Worm (Caenorhabditis elegans) whole organism, midembryonic: ENCODE data around the gene C36E6.2.
A peak's percentile ranks its signal among the peaks of the same experiment; 100 is the strongest.

ENCODE experiments used
- T22C8.4 ChIP-seq: fragments of 200-800 bp; sonication (Bioruptor generic); IDR thresholded peaks from 2 replicates; pipeline ENCODE4 v1.3.6; 2022; ENCODE audit warnings: missing genetic modification characterization, missing compliant biosample characterization
- cog-1 ChIP-seq: sonication (generic microtip); optimal IDR thresholded peaks from 2 replicates; lab custom pipeline; 2016; ENCODE audit warnings: missing genetic modification characterization, missing compliant biosample characterization
- flt-1 ChIP-seq: fragments of 200-800 bp; sonication (Bioruptor generic); IDR thresholded peaks from 2 replicates; pipeline ENCODE4 v1.3.6; 2022; ENCODE audit warnings: missing genetic modification characterization, missing compliant biosample characterization
- klf-2 ChIP-seq: fragments of 200-800 bp; sonication (Bioruptor generic); conservative IDR thresholded peaks from 2 replicates; pipeline ENCODE4 v1.3.6; 2022; ENCODE audit warnings: missing genetic modification reagents, missing genetic modification characterization, missing compliant biosample characterization
- med-1 ChIP-seq: sonication (generic microtip); optimal IDR thresholded peaks from 2 replicates; lab custom pipeline; 2017; ENCODE audit warnings: missing genetic modification characterization, mild to moderate bottlenecking, missing compliant biosample characterization, antibody characterized with exemption, missing genetic modification reagents; ENCODE audit not compliant: insufficient read depth
- ref-1 ChIP-seq: fragments of 200-800 bp; sonication (Bioruptor generic); conservative IDR thresholded peaks from 2 replicates; pipeline ENCODE4 v1.3.6; 2022; ENCODE audit warnings: missing genetic modification reagents, missing genetic modification characterization, missing compliant biosample characterization
- tab-1 ChIP-seq: fragments of 200-800 bp; sonication (Bioruptor generic); IDR thresholded peaks from 2 replicates; pipeline ENCODE4 v1.3.6; 2022; ENCODE audit warnings: missing genetic modification characterization, missing compliant biosample characterization
- ztf-23 ChIP-seq: fragments of 200-800 bp; sonication (Bioruptor generic); IDR thresholded peaks from 2 replicates; pipeline ENCODE4 v1.3.6; 2022; ENCODE audit warnings: missing genetic modification reagents, missing genetic modification characterization, missing compliant biosample characterization
- ztf-29 ChIP-seq: fragments of 200-800 bp; sonication (Bioruptor generic); IDR thresholded peaks from 2 replicates; pipeline ENCODE4 v1.3.6; 2022; ENCODE audit warnings: missing genetic modification reagents, missing genetic modification characterization, missing compliant biosample characterization

The C36E6.2 gene

DNA sequence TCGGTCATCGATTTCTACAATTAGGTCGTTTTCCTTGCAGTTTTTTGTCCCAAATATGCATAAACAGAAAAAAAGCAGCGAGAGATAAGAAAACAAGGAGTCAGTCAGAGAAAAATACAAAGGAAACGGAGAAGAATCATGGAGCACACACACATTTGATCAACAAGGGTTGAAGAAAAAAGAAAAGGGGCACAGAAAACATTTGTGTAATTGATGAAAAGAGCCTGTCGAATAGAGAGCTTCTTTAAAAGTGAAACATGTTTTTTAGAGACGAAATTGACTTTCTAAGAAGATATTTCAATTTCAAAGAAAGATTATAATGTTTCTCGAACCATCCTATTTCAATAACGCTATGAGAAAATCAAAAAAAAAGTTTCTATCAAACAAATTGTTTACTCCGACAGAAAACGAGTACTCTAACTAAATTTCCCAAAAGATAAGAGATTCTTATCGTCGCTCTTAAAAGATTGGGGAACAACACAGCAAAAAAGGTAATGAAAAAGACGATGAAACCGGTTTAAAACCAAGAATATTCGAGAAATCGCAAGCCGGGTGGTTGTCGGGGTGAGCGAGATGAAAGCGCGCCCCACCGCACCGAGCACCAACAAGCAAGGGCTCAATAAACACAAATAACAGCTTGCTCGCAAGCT, 23.2 kb downstream of the C36E6.2 start, which contains the start of gene tps-1:
Gene tps-1 (minus strand): TSS at position 14 of the 650 bp plus-strand sequence.
- no peak for TF ChIP-seq ref-1
- TF ChIP-seq flt-1 (GFP tag; lab: Robert Waterston, UW): no peak
- TF ChIP-seq ztf-29 (GFP tag; lab: Robert Waterston, UW): no peak
- no peak for TF ChIP-seq med-1
- TF ChIP-seq klf-2 (GFP tag; lab: Robert Waterston, UW): no peak

DNA sequence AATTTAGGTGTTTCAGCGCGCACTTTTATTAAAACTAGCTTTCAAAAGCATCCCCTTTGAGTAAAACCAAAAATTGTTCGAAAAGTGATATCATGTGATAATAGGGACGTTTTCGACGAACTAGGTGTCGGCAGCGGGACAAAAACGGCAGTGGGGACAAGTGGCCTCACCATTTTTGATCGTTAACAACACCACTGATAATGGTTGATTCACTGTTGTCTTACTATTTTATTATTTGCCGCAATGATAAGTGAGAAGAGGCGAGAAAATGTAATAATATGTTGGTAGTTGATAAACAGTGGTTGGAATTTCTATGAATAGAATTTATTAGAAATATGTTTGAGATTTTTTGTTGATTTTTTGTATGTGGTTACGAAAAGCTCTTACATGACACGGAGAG, 24.5 kb downstream of the C36E6.2 start:
- TF ChIP-seq ztf-29 (GFP tag; lab: Robert Waterston, UW) (no peak), flt-1 (GFP tag; lab: Robert Waterston, UW) (no peak), med-1 (no peak), cog-1 (tag; lab: Kevin White, UChicago) (no peak), klf-2 (GFP tag; lab: Robert Waterston, UW) (no peak), tab-1 (GFP tag; lab: Robert Waterston, UW) (no peak), T22C8.4 (GFP tag; lab: Robert Waterston, UW) (no peak), ref-1 (no peak), ztf-23 (GFP tag; lab: Robert Waterston, UW) (no peak)

DNA sequence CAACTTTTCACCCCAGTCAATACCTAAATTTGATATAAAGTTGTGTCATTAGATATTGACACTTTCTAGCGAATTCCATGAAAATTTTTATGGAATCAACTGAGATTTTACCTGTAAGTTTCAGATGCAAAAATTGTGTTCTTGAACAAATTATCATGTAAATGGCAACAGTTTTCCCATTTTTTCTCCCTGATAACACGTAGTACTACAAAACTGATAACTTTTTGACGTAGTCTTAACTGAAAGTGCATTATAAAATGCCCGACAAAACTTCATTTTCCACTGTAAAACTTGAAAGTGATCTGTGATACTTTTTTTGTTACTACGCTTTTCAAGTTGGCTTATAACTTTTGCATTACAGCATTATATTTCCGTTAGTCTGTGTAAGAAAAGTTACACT, 27.2 kb downstream of the C36E6.2 start:
- TF ChIP-seq cog-1 (tag; lab: Kevin White, UChicago) (no peak), ztf-23 (GFP tag; lab: Robert Waterston, UW) (no peak), flt-1 (GFP tag; lab: Robert Waterston, UW) (no peak), ztf-29 (GFP tag; lab: Robert Waterston, UW) (no peak), ref-1 (no peak), med-1 (no peak), T22C8.4 (GFP tag; lab: Robert Waterston, UW) (no peak), tab-1 (GFP tag; lab: Robert Waterston, UW) (no peak), klf-2 (GFP tag; lab: Robert Waterston, UW) (no peak)

DNA sequence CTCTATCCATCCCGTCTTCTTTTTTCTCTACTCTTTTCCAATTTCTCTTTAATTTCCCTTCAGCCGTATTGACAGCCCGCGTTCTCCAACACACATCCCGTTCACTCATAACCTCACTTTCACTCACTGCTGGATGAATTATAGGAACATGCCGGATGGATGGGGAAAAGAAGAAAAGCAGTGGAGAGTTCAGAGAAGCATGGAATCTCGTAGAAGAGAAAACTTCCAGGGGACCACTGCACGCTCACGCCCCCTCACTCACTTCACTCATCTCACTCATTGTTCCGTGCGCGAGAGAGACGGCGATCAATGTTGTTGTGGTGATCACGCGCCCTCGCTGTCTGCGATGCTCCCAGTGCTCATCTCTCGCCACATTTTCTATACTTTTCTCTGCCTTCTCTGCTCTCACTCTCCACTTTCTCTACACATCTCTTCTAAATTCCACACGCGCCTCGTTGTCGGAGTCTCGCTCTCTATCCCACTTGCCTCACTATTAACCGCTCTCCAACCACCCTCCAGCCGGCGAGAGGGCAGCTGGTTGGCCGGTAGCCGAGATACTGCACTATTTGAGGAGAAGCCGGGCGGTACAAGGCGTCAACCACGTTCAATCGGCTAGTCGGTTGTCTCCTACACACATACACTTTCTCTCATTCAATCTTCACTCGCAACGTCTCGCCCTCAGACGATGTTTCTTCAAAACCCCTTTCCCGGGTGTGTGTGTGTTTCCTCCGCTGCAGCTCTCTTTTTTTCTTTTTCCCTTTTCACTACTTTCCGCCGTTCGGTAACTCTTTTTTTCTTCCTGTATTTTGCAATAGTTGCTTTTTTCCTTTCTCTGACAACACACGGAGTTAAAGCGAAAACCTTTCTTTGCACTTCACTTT, 28.5 kb downstream of the C36E6.2 start:
- TF ChIP-seq flt-1 (GFP tag; lab: Robert Waterston, UW) (peak; percentile 40; the same call in 1 of the 2 replicates), ztf-23 (GFP tag; lab: Robert Waterston, UW) (0 out of 2 replicates have a peak, but pooled peaks have one; percentile 20), ref-1 (no peak), klf-2 (GFP tag; lab: Robert Waterston, UW) (no peak), med-1 (no peak), ztf-29 (GFP tag; lab: Robert Waterston, UW) (peak; percentile 41; the same call in 1 of the 2 replicates), tab-1 (GFP tag; lab: Robert Waterston, UW) (peak; percentile 62; the same call in 1 of the 2 replicates), T22C8.4 (GFP tag; lab: Robert Waterston, UW) (peak; percentile 29; the same call in 1 of the 2 replicates), cog-1 (tag; lab: Kevin White, UChicago) (peak; percentile 86)

DNA sequence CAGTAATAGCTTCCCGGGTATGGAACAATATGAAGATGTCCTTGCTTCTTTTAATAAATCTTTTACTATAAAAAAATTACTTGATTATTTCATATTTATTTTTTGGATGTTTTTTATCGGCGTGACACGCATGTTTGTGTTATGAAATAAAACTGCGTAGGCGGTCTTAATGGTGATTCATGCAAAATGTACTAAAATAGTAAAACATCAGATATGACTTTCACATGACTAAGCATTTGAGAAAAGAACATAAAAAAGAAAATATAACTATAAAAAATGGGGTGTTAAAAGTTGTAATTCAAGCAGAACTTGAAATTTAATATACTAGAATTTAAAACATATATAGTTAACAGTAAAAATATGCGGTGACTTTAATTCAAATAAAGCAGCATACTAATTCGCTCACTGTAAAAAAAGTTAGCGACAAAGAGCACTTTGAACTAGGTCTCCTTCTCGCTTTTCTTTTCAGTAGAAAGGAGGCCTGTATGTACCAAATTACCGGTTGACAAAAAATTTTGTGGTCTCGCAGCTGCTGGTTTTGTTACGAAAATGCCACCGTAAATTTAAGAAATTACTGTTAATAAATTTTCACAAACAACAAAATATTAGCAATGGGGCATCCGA, 30.5 kb downstream of the C36E6.2 start:
- TF ChIP-seq ref-1 (no peak), ztf-23 (GFP tag; lab: Robert Waterston, UW) (no peak), flt-1 (GFP tag; lab: Robert Waterston, UW) (no peak), tab-1 (GFP tag; lab: Robert Waterston, UW) (no peak), med-1 (no peak), ztf-29 (GFP tag; lab: Robert Waterston, UW) (no peak), cog-1 (tag; lab: Kevin White, UChicago) (no peak)

DNA sequence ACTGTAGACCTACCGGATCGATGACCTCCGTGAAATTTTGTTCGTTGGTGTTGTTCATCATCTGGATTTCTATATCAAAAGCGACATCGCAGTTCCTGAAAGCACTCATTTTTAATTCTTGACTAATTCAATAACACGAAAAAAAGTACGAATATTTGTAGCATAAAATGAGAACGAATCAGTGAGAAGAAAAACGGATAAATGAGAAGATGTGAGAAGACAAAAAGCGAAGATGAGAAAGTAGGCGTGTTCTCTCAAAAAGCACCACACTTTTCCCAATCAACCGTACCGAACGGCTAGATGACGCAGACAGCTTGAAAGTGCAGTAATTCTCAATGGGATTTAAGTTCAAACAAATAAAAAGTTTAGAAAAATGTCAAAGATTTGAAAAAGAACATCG, 35.3 kb downstream of the C36E6.2 start, which contains the start of gene npr-24:
Gene npr-24 (minus strand): TSS at position 101 of the 400 bp plus-strand sequence.
- TF ChIP-seq cog-1 (tag; lab: Kevin White, UChicago) (no peak), flt-1 (GFP tag; lab: Robert Waterston, UW) (no peak), tab-1 (GFP tag; lab: Robert Waterston, UW) (no peak), ref-1 (no peak), med-1 (no peak)

DNA sequence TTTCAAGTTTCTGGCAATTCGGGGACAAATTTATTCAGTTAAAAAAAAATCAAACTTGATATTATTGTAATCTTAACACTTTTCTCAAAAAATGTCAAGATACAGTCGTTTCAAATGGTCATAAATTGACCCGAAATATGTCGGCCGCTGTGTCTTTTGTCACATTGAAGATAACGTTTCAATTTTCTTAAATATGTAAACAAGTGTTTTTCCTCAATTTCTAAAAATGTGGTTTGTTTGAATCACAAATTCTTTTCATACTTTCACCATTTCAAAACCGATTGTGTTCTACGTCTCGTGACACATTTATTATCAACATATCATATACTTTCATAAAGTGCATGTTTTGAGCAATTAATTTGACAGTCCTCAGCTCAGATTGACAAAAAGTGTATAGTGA, 50.8 kb downstream of the C36E6.2 start:
- TF ChIP-seq ztf-23 (GFP tag; lab: Robert Waterston, UW): no peak
- no peak for TF ChIP-seq med-1
- TF ChIP-seq flt-1 (GFP tag; lab: Robert Waterston, UW): no peak
- no peak for TF ChIP-seq ztf-29 (GFP tag; lab: Robert Waterston, UW)
- TF ChIP-seq ref-1: no peak
- TF ChIP-seq cog-1 (tag; lab: Kevin White, UChicago): no peak
- no peak for TF ChIP-seq klf-2 (GFP tag; lab: Robert Waterston, UW)
- TF ChIP-seq tab-1 (GFP tag; lab: Robert Waterston, UW): no peak
- no peak for TF ChIP-seq T22C8.4 (GFP tag; lab: Robert Waterston, UW)

DNA sequence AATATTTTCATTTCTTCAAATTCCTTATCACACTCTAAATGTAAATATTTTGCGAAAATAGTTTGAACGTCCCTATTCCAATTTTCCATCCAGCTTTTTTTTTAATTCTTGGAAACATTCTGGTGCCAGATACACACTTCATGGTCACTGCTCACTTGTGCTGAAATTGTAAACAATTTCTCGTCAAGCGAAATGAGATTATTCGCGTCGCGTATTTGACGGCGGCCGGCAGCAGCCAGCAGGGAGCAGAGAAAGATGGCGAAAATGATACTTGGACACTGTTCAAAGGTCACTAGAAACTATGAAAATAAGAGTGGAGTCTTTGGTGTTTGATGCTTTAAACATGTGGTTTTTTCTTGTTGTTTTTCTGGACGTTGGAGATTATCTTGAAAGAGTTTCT, 53.0 kb downstream of the C36E6.2 start:
- TF ChIP-seq tab-1 (GFP tag; lab: Robert Waterston, UW) (no peak), klf-2 (GFP tag; lab: Robert Waterston, UW) (no peak), flt-1 (GFP tag; lab: Robert Waterston, UW) (no peak), ztf-29 (GFP tag; lab: Robert Waterston, UW) (no peak), ref-1 (no peak), med-1 (no peak), T22C8.4 (GFP tag; lab: Robert Waterston, UW) (no peak), cog-1 (tag; lab: Kevin White, UChicago) (no peak), ztf-23 (GFP tag; lab: Robert Waterston, UW) (no peak)
